Worm (Caenorhabditis elegans): Measurements from ENCODE around the gene ral-1.

ral-1 gene

DNA sequence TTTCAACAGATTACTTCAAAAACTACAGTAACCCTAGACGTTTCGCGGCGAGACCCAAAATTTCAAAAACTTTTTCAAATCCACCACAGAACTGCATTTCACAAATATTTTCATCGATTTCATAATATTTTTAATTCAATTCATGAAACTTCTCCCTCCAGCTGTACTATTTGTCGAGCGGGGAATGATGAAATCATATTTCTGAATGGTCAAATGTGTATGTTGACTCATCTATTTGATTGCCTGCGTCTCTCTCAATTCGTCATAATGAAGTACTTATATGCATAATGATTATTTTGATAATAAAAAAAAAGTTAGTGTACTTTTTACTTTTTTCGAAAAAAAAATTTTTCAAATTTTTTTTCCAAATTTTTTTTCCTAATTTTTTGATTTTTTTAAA, 4.8 kb upstream of the ral-1 start:
- peak; percentile 86 for TF ChIP-seq pha-4 (tag; optimal IDR thresholded peaks at IDR 0.05)
- TF ChIP-seq jun-1 (tag; optimal IDR thresholded peaks at IDR 0.05) = peak; percentile 58
- TF ChIP-seq pqm-1 (tag; optimal IDR thresholded peaks at IDR 0.05) = peak; percentile 33
- no peak for TF ChIP-seq nhr-77 (tag; optimal IDR thresholded peaks at IDR 0.05)
- TF ChIP-seq fos-1 (tag; optimal IDR thresholded peaks at IDR 0.05) = peak; percentile 41

DNA sequence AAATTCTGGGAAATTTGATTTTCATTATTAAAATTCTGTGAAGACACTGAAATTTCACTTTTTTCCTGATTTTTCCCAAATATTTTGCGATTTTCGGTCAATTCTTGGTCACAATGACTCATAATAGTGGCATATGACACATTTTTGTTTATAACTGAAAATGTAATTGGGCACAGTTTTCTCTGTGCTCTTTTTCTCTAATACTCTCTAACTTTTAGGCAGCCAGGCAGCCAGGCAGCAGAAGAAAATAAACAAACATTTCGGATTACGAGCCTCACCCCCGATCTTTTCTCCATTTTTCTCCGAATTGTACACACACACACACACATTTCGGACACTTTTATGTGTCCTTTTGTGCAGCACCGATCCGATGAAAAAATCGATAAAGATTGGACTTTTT, 3.7 kb upstream of the ral-1 start:
- TF ChIP-seq pha-4 (tag; optimal IDR thresholded peaks at IDR 0.05) = peak; percentile 97
- TF ChIP-seq lin-15B (tag; optimal IDR thresholded peaks at IDR 0.05) = no peak
- TF ChIP-seq elt-1 (tag; optimal IDR thresholded peaks at IDR 0.05) = no peak

DNA sequence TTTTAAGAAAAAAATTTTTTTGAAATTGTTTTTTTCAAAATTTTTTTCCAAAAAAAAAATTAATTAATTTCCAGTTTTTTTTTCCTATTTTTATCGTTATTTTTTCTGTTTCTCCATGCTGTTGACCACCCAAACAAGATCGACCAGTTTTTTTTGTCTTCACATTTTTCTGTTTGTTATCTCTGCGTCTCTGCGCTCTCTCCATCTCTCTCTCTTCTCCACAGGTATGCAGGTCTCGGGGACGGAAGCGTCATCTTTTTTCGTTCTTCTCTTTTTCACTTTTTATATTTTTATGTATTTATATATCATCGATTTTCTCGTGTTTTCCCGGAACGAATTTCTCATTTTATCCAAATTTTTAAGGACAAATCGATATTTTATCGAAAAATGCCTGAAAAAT, 2.2 kb upstream of the ral-1 start:
- peak; percentile 37 for TF ChIP-seq hmg-11 (tag; optimal IDR thresholded peaks at IDR 0.05)
- TF ChIP-seq nhr-23 (tag; optimal IDR thresholded peaks at IDR 0.05) = peak; percentile 26
- TF ChIP-seq pha-4 (tag; optimal IDR thresholded peaks at IDR 0.05) = peak; percentile 59
- peak; percentile 10 for TF ChIP-seq egl-5 (tag; optimal IDR thresholded peaks at IDR 0.05)
- TF ChIP-seq nfya-1 (tag; optimal IDR thresholded peaks at IDR 0.05; ENCODE audit: insufficient read depth) = peak; percentile 36
- TF ChIP-seq ztf-4 (tag; optimal IDR thresholded peaks at IDR 0.05) = no peak
- TF ChIP-seq zag-1 (tag; optimal IDR thresholded peaks at IDR 0.05) = no peak

DNA sequence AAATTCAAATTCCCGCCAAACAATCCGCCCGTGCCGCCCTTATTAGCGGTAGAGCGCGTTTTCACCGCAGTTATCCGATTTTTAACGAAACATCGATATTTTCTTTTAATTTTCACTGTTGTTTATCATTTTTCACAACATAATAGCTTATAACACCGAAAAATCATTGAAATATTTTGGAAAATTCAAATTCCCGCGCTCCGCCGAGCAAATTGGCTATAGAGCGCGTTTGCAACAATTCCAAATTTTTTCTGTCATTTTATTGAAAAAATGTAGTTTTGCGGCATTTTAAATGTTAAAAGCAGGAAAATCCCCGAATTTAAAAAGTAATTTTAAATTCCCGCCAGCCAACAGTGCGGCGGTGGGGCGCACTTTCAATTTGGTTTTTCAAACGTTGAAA, 1.4 kb upstream of the ral-1 start:
- TF ChIP-seq unc-39 (tag; optimal IDR thresholded peaks at IDR 0.05) (no peak), eor-1 (tag; optimal IDR thresholded peaks at IDR 0.05) (no peak), fos-1 (tag; optimal IDR thresholded peaks at IDR 0.05) (no peak), daf-12 (tag; optimal IDR thresholded peaks at IDR 0.05) (no peak), ZK546.5 (tag; optimal IDR thresholded peaks at IDR 0.05) (no peak), pha-4 (tag; optimal IDR thresholded peaks at IDR 0.05) (no peak), nhr-11 (tag; optimal IDR thresholded peaks at IDR 0.05) (no peak), aly-2 (tag; optimal IDR thresholded peaks at IDR 0.05) (no peak), elt-2 (tag; optimal IDR thresholded peaks at IDR 0.05) (no peak), lin-15B (tag; optimal IDR thresholded peaks at IDR 0.05) (no peak)

DNA sequence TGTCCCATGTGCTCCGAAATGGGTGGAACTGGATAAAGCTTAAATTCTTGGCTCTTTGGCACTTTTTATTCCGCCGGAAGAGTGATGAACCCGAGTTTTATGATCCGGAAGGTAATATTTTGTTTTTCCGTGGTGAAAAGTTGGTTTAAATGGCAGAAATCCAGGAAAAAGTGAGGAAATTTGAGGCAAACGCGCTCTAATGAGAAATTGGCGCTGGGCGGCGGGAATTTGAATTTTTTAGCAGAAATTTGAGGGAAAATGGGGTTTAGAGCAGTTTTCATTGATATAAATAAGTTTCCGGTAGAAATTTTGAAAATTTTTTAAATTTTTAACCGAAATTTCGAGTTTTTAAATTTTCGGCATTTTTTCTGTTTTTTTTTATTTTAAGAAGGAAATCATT, 497 bp downstream of the ral-1 start:
- TF ChIP-seq ztf-4 (tag; optimal IDR thresholded peaks at IDR 0.05) (no peak), elt-1 (tag; optimal IDR thresholded peaks at IDR 0.05) (no peak), nfya-1 (tag; optimal IDR thresholded peaks at IDR 0.05; ENCODE audit: insufficient read depth) (no peak), ceh-28 (tag; optimal IDR thresholded peaks at IDR 0.05) (no peak), mml-1 (tag; optimal IDR thresholded peaks at IDR 0.05) (no peak), pqm-1 (tag; optimal IDR thresholded peaks at IDR 0.05) (no peak), nhr-67 (tag; optimal IDR thresholded peaks at IDR 0.05) (no peak), tbx-2 (tag; optimal IDR thresholded peaks at IDR 0.05) (no peak)

DNA sequence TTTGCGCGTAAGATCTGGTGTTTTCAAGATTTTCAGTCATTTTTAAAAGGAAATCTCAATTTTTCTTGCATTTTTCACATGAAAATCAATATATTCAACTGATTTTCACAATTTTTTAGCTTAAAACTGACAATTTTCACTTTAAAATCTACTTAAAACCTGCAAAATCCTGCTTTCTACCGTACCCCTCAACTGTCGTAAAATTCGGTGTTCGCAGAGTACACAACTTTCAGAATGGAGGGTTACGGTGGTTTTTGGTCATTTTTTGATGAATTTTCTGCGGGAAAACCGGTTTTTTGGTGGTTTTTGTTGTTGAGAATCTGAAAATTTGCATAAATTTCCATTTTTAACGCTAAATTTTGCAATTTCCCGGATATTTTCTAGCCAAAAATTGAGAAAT, 1.0 kb downstream of the ral-1 start:
- TF ChIP-seq ZK546.5 (tag; optimal IDR thresholded peaks at IDR 0.05) = no peak
- no peak for TF ChIP-seq hmg-11 (tag; optimal IDR thresholded peaks at IDR 0.05)

DNA sequence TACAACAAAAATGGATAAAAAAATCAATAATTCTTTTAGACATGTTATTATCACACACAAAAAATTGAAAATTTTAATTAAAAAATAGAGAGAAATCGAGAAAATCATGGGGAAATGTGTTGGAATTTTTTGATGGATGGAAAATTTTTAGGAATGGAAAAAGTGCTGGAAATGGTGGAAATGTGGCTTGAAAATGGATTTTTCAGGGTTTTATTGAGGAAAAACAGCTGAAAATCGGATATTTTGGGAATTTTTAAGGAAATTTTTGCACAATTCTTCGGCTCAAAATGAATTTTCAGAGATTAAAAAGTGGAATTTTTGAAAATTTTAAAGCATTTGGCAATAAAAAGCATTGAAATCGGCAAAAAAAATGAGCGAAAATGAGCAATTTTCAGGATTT, 6.8 kb downstream of the ral-1 start:
- TF ChIP-seq ZK546.5 (tag; optimal IDR thresholded peaks at IDR 0.05) (no peak), fos-1 (tag; optimal IDR thresholded peaks at IDR 0.05) (no peak), ztf-4 (tag; optimal IDR thresholded peaks at IDR 0.05) (peak; percentile 25), R02D3.7 (tag; optimal IDR thresholded peaks at IDR 0.05) (peak; percentile 9), ama-1 (optimal IDR thresholded peaks at IDR 0.05) (no peak)

DNA sequence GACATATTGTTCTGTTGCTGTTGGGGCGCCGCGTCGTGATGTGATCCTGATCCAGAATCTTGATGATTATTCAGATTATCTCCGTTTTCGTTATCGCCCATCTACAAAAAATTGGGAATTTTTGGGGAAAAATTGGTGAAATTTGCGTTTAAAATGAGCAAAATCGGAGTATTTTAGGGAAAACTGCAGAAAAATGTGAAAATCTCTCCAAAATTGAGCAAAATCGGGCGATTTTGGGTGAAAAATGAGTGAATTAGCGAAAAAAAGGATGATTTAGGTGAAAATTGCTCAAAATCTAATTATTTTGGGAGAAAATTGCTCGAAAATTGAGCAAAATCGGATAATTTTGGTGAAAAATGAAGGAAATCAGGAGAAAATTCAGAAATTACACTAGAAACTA, 10.0 kb downstream of the ral-1 start, which contains the start of gene Y53G8AR.9:
Gene Y53G8AR.9, minus strand, starts transcription at position 101 of the 400 bp plus-strand sequence.
- no peak for TF ChIP-seq fos-1 (tag; optimal IDR thresholded peaks at IDR 0.05)
- no peak for TF ChIP-seq zag-1 (tag; optimal IDR thresholded peaks at IDR 0.05)
- TF ChIP-seq nhr-25 (tag; optimal IDR thresholded peaks at IDR 0.05) = no peak
- TF ChIP-seq snpc-4 (tag; optimal IDR thresholded peaks at IDR 0.05) = no peak
- no peak for TF ChIP-seq unc-62 (GFP tag; optimal IDR thresholded peaks at IDR 0.05)
- no peak for TF ChIP-seq fkh-10 (GFP tag; optimal IDR thresholded peaks at IDR 0.05)
- TF ChIP-seq nhr-43 (tag; optimal IDR thresholded peaks at IDR 0.05; ENCODE audit: poor library complexity, severe bottlenecking) = no peak
- TF ChIP-seq skn-1 (tag; optimal IDR thresholded peaks at IDR 0.05) = no peak
